Worm (Caenorhabditis elegans): ENCODE results near the gene abcf-2.
"Not testable (repeated sequence)": the region's sequence is repeated elsewhere in the genome, so short reads cannot be mapped to it uniquely, and the experiment has no call there.

abcf-2 gene

ce11 chrIII:13501599-13501998 lies 39.6 kb upstream of the abcf-2 start, which contains the start of gene T28A8.5:
Gene T28A8.5, plus strand, starts transcription at chrIII:13501630.
- no peak for TF ChIP-seq ZK546.5 (tag; optimal IDR thresholded peaks at IDR 0.05)
- no peak for TF ChIP-seq lin-39 (tag; optimal IDR thresholded peaks at IDR 0.05)
- no peak for TF ChIP-seq nfya-1 (tag; optimal IDR thresholded peaks at IDR 0.05; ENCODE audit: insufficient read depth)
- no peak for TF ChIP-seq pha-4 (tag; optimal IDR thresholded peaks at IDR 0.05)
- no peak for TF ChIP-seq ztf-11 (tag; optimal IDR thresholded peaks at IDR 0.05)
- TF ChIP-seq aly-2 (tag; optimal IDR thresholded peaks at IDR 0.05): no peak
- no peak for TF ChIP-seq fos-1 (tag; optimal IDR thresholded peaks at IDR 0.05)
- TF ChIP-seq mml-1 (tag; optimal IDR thresholded peaks at IDR 0.05): no peak
- no peak for TF ChIP-seq ztf-4 (tag; optimal IDR thresholded peaks at IDR 0.05)
- TF ChIP-seq ceh-28 (tag; optimal IDR thresholded peaks at IDR 0.05): no peak

- not testable (repeated sequence) for TF ChIP-seq skn-1, egl-27, ceh-28 (tag; optimal IDR thresholded peaks at IDR 0.05)
Observed at ce11 chrIII:13498899-13499298, 36.9 kb upstream of the abcf-2 start, which contains the start of gene T28A8.6. Gene T28A8.6, plus strand, starts transcription at chrIII:13499199.

ce11 chrIII:13495571-13495970 lies 33.5 kb upstream of the abcf-2 start, which contains the start of gene T28A8.2:
Gene T28A8.2, minus strand, starts transcription at chrIII:13495671.
- TF ChIP-seq mml-1 (tag; optimal IDR thresholded peaks at IDR 0.05) (no peak), elt-3 (tag; optimal IDR thresholded peaks at IDR 0.05) (no peak), tbx-2 (tag; optimal IDR thresholded peaks at IDR 0.05) (no peak), lin-15B (tag; optimal IDR thresholded peaks at IDR 0.05) (no peak), unc-62 (GFP tag; optimal IDR thresholded peaks at IDR 0.05) (no peak), nhr-25 (tag; optimal IDR thresholded peaks at IDR 0.05) (no peak), aly-2 (tag; optimal IDR thresholded peaks at IDR 0.05) (no peak), ztf-4 (tag; optimal IDR thresholded peaks at IDR 0.05) (no peak), ama-1 (optimal IDR thresholded peaks at IDR 0.05) (no peak), mdl-1 (tag; optimal IDR thresholded peaks at IDR 0.05) (no peak), nhr-23 (tag; optimal IDR thresholded peaks at IDR 0.05) (no peak), ceh-82 (tag; optimal IDR thresholded peaks at IDR 0.05) (no peak), fkh-2 (tag; optimal IDR thresholded peaks at IDR 0.05) (no peak)

ce11 chrIII:13492377-13492776 lies 30.3 kb upstream of the abcf-2 start, which contains the start of gene twk-40:
Gene twk-40, minus strand, starts transcription at chrIII:13492477.
- TF ChIP-seq nhr-76 (tag; optimal IDR thresholded peaks at IDR 0.05) (no peak), fkh-10 (GFP tag; optimal IDR thresholded peaks at IDR 0.05) (no peak), aly-2 (tag; optimal IDR thresholded peaks at IDR 0.05) (no peak), skn-1 (tag; optimal IDR thresholded peaks at IDR 0.05) (no peak), nhr-77 (tag; optimal IDR thresholded peaks at IDR 0.05) (no peak), nhr-43 (tag; optimal IDR thresholded peaks at IDR 0.05; ENCODE audit: poor library complexity, severe bottlenecking) (no peak), nhr-23 (tag; optimal IDR thresholded peaks at IDR 0.05) (no peak), nhr-11 (tag; optimal IDR thresholded peaks at IDR 0.05) (no peak), ZK546.5 (tag; optimal IDR thresholded peaks at IDR 0.05) (no peak), ama-1 (optimal IDR thresholded peaks at IDR 0.05) (no peak)

- TF ChIP-seq R02D3.7 (tag; optimal IDR thresholded peaks at IDR 0.05): no peak
- no peak for TF ChIP-seq fkh-2 (tag; optimal IDR thresholded peaks at IDR 0.05)
- TF ChIP-seq elt-3 (tag; optimal IDR thresholded peaks at IDR 0.05): no peak
- TF ChIP-seq ceh-9 (tag; optimal IDR thresholded peaks at IDR 0.05): no peak
- no peak for TF ChIP-seq zag-1 (tag; optimal IDR thresholded peaks at IDR 0.05)
- no peak for TF ChIP-seq daf-12 (tag; optimal IDR thresholded peaks at IDR 0.05)
- TF ChIP-seq lin-39 (tag; optimal IDR thresholded peaks at IDR 0.05): no peak
- no peak for TF ChIP-seq nhr-76 (tag; optimal IDR thresholded peaks at IDR 0.05)
Observed at ce11 chrIII:13484024-13484423, 22.0 kb upstream of the abcf-2 start, which contains the start of gene acc-4. Gene acc-4, minus strand, starts transcription at chrIII:13484124.

- TF ChIP-seq elt-1 (tag; optimal IDR thresholded peaks at IDR 0.05): no peak
- TF ChIP-seq ama-1 (optimal IDR thresholded peaks at IDR 0.05): no peak
- no peak for TF ChIP-seq ceh-16 (tag; optimal IDR thresholded peaks at IDR 0.05)
- TF ChIP-seq nhr-25 (tag; optimal IDR thresholded peaks at IDR 0.05): no peak
- no peak for TF ChIP-seq hmg-11 (tag; optimal IDR thresholded peaks at IDR 0.05)
- TF ChIP-seq elt-3 (tag; optimal IDR thresholded peaks at IDR 0.05): no peak
- no peak for TF ChIP-seq ceh-82 (tag; optimal IDR thresholded peaks at IDR 0.05)
- TF ChIP-seq fkh-10 (GFP tag; optimal IDR thresholded peaks at IDR 0.05): no peak
- no peak for TF ChIP-seq lsy-12 (tag; optimal IDR thresholded peaks at IDR 0.05)
- no peak for TF ChIP-seq snpc-4 (tag; optimal IDR thresholded peaks at IDR 0.05)
- no peak for TF ChIP-seq pha-4 (tag; optimal IDR thresholded peaks at IDR 0.05)
- TF ChIP-seq daf-12 (tag; optimal IDR thresholded peaks at IDR 0.05): no peak
- TF ChIP-seq ztf-11 (tag; optimal IDR thresholded peaks at IDR 0.05): no peak
- TF ChIP-seq mml-1 (tag; optimal IDR thresholded peaks at IDR 0.05): no peak
- TF ChIP-seq nhr-43 (tag; optimal IDR thresholded peaks at IDR 0.05; ENCODE audit: poor library complexity, severe bottlenecking): no peak
- TF ChIP-seq unc-62 (GFP tag; optimal IDR thresholded peaks at IDR 0.05): no peak
- no peak for TF ChIP-seq nhr-12 (tag; optimal IDR thresholded peaks at IDR 0.05)
- TF ChIP-seq egl-27 (tag; optimal IDR thresholded peaks at IDR 0.05): no peak
Observed at ce11 chrIII:13476682-13477081, 14.6 kb upstream of the abcf-2 start, which contains the start of gene T27E9.6. Gene T27E9.6, minus strand, starts transcription at chrIII:13476782.

Measured in whole organism, L3 larva.